Worm (Caenorhabditis elegans): ENCODE data around the gene Y82E9BR.14.

Y82E9BR.14 gene

ce11 chrIII:1395355-1395754 is 18.6 kb downstream of the Y82E9BR.14 start:
- TF ChIP-seq ctbp-1 (GFP tag; IDR thresholded peaks at IDR 0.05) = no peak
- peak; percentile 17 for TF ChIP-seq nhr-28 (tag; optimal IDR thresholded peaks at IDR 0.05)
- TF ChIP-seq nhr-6 (tag; optimal IDR thresholded peaks at IDR 0.05) = no peak
- no peak for TF ChIP-seq mes-2 (tag; optimal IDR thresholded peaks at IDR 0.05; ENCODE audit: poor library complexity, severe bottlenecking)
- no peak for TF ChIP-seq jun-1 (tag; optimal IDR thresholded peaks at IDR 0.05)
- TF ChIP-seq dpl-1 (GFP tag; optimal IDR thresholded peaks at IDR 0.05) = no peak
- no peak for TF ChIP-seq F37D6.2 (tag; optimal IDR thresholded peaks at IDR 0.05)
- no peak for TF ChIP-seq ceh-20 (GFP tag; IDR thresholded peaks at IDR 0.05)
- no peak for TF ChIP-seq F10B5.3 (tag; optimal IDR thresholded peaks at IDR 0.05)
- no peak for TF ChIP-seq daf-12 (tag; optimal IDR thresholded peaks at IDR 0.05)
- no peak for TF ChIP-seq nhr-10 (tag; optimal IDR thresholded peaks at IDR 0.05)
- TF ChIP-seq zip-2 (tag; optimal IDR thresholded peaks at IDR 0.05) = no peak
- no peak for TF ChIP-seq madf-9 (GFP tag; conservative IDR thresholded peaks at IDR 0.05)
- TF ChIP-seq snpc-4 (tag; optimal IDR thresholded peaks at IDR 0.05) = no peak
- no peak for TF ChIP-seq zag-1 (tag; optimal IDR thresholded peaks at IDR 0.05)
- no peak for TF ChIP-seq egl-43 (GFP tag; IDR thresholded peaks at IDR 0.05)
- no peak for TF ChIP-seq mdt-29 (GFP tag; IDR thresholded peaks at IDR 0.05)
- no peak for TF ChIP-seq nhr-48 (tag; optimal IDR thresholded peaks at IDR 0.05)
- TF ChIP-seq unc-130 (GFP tag; optimal IDR thresholded peaks at IDR 0.05) = no peak
- TF ChIP-seq ceh-28 (tag; optimal IDR thresholded peaks at IDR 0.05) = no peak
- no peak for TF ChIP-seq attf-4 (tag; optimal IDR thresholded peaks at IDR 0.05)
- TF ChIP-seq saeg-2 (GFP tag; IDR thresholded peaks at IDR 0.05) = no peak
- TF ChIP-seq dmd-6 (GFP tag; IDR thresholded peaks at IDR 0.05) = peak; percentile 39; the same call in 1 of the 2 replicates
- TF ChIP-seq daf-16 (GFP tag; optimal IDR thresholded peaks at IDR 0.05) = no peak
- TF ChIP-seq daf-16 (tag; optimal IDR thresholded peaks at IDR 0.05) = peak; percentile 28
- peak; percentile 19 for TF ChIP-seq hlh-11 (tag; optimal IDR thresholded peaks at IDR 0.05)
- TF ChIP-seq zfp-3 (GFP tag; conservative IDR thresholded peaks at IDR 0.05) = no peak
- TF ChIP-seq unc-39 (tag; optimal IDR thresholded peaks at IDR 0.05) = no peak
- TF ChIP-seq sdz-12 (GFP tag; optimal IDR thresholded peaks at IDR 0.05) = no peak
- no peak for TF ChIP-seq nhr-42 (GFP tag; IDR thresholded peaks at IDR 0.05)
- no peak for TF ChIP-seq mxl-2 (GFP tag; conservative IDR thresholded peaks at IDR 0.05)
- TF ChIP-seq dmd-8 (GFP tag; IDR thresholded peaks at IDR 0.05) = no peak
- no peak for TF ChIP-seq lin-38 (GFP tag; IDR thresholded peaks at IDR 0.05)
- TF ChIP-seq Y105C5A.15 (GFP tag; IDR thresholded peaks at IDR 0.05) = no peak
- TF ChIP-seq pqm-1 (tag; optimal IDR thresholded peaks at IDR 0.05) = peak; percentile 64
- TF ChIP-seq snpc-1.2 (GFP tag; IDR thresholded peaks at IDR 0.05) = no peak

ce11 chrIII:1392763-1393162 is 21.2 kb downstream of the Y82E9BR.14 start:
- TF ChIP-seq ZK546.5 (tag; optimal IDR thresholded peaks at IDR 0.05) = no peak
- TF ChIP-seq T20F7.1 (GFP tag; optimal IDR thresholded peaks at IDR 0.05) = peak; percentile 4
- TF ChIP-seq egl-43 (GFP tag; IDR thresholded peaks at IDR 0.05) = no peak
- TF ChIP-seq madf-5 (GFP tag; IDR thresholded peaks at IDR 0.05) = no peak
- peak; percentile 84 for TF ChIP-seq pqm-1 (tag; optimal IDR thresholded peaks at IDR 0.05)
- no peak for TF ChIP-seq lin-39 (tag; optimal IDR thresholded peaks at IDR 0.05)
- peak; percentile 73 for TF ChIP-seq hlh-11 (tag; optimal IDR thresholded peaks at IDR 0.05)
- TF ChIP-seq dmd-6 (GFP tag; IDR thresholded peaks at IDR 0.05) = peak; percentile 86
- no peak for TF ChIP-seq F49E8.2 (tag; optimal IDR thresholded peaks at IDR 0.05; ENCODE audit: borderline replicate concordance)
- TF ChIP-seq mdl-1 (tag; optimal IDR thresholded peaks at IDR 0.05) = no peak
- no peak for TF ChIP-seq daf-16 (GFP tag; optimal IDR thresholded peaks at IDR 0.05)
- peak; percentile 58 for TF ChIP-seq daf-16 (tag; optimal IDR thresholded peaks at IDR 0.05)
- no peak for TF ChIP-seq T26A8.4 (GFP tag; IDR thresholded peaks at IDR 0.05)
- TF ChIP-seq Y48G9A.11 (GFP tag; IDR thresholded peaks at IDR 0.05) = no peak
- TF ChIP-seq dpl-1 (GFP tag; optimal IDR thresholded peaks at IDR 0.05) = no peak
- TF ChIP-seq saeg-2 (GFP tag; IDR thresholded peaks at IDR 0.05) = no peak
- TF ChIP-seq zfp-3 (GFP tag; conservative IDR thresholded peaks at IDR 0.05) = no peak
- no peak for TF ChIP-seq unc-62 (GFP tag; optimal IDR thresholded peaks at IDR 0.05 in 1 of 2)
- TF ChIP-seq unc-62 (tag; optimal IDR thresholded peaks at IDR 0.05) = no peak
- TF ChIP-seq nhr-102 (tag; optimal IDR thresholded peaks at IDR 0.05) = peak; percentile 58
- 0 out of 2 replicates have a peak, but pooled peaks have one; percentile 44 for TF ChIP-seq lin-1 (GFP tag; IDR thresholded peaks at IDR 0.05)
- TF ChIP-seq set-16 (GFP tag; IDR thresholded peaks at IDR 0.05) = no peak
- peak; percentile 42; the same call in 1 of the 2 replicates for TF ChIP-seq tra-1 (GFP tag; IDR thresholded peaks at IDR 0.05)
- TF ChIP-seq nhr-48 (tag; optimal IDR thresholded peaks at IDR 0.05) = peak; percentile 7
- TF ChIP-seq rbr-2 (tag; optimal IDR thresholded peaks at IDR 0.05) = no peak
- TF ChIP-seq lin-38 (GFP tag; IDR thresholded peaks at IDR 0.05) = peak; percentile 85
- no peak for TF ChIP-seq fkh-10 (GFP tag; optimal IDR thresholded peaks at IDR 0.05)
- TF ChIP-seq F10B5.3 (tag; optimal IDR thresholded peaks at IDR 0.05) = no peak
